Worm (Caenorhabditis elegans) whole organism, L2 larva: Measurements from ENCODE around the gene pqn-70.

Experiments used
- mdl-1 ChIP-seq, 2 experiments: fragments of 150-350 bp in 1 of 2; sonication (generic microtip) in 1 of 2; optimal IDR thresholded peaks; 2 replicates each; lab custom pipeline; 2017; ENCODE audit warnings: missing biosample characterization in 2 of 2, missing genetic modification characterization in 2 of 2
- nhr-12 ChIP-seq: fragments of 150-350 bp; optimal IDR thresholded peaks from 2 replicates; lab custom pipeline; 2014; ENCODE audit warnings: missing biosample characterization, missing genetic modification characterization
- nhr-77 ChIP-seq: fragments of 150-350 bp; optimal IDR thresholded peaks from 2 replicates; lab custom pipeline; 2014; ENCODE audit warnings: missing biosample characterization, missing genetic modification characterization
- snpc-4 ChIP-seq: fragments of 150-350 bp; optimal IDR thresholded peaks from 2 replicates; lab custom pipeline; 2014; ENCODE audit warnings: missing biosample characterization, missing genetic modification characterization
- unc-62 ChIP-seq: fragments of 150-350 bp; optimal IDR thresholded peaks from 2 replicates; lab custom pipeline; 2014; ENCODE audit warnings: missing biosample characterization, missing genetic modification reagents, missing genetic modification characterization

DNA sequence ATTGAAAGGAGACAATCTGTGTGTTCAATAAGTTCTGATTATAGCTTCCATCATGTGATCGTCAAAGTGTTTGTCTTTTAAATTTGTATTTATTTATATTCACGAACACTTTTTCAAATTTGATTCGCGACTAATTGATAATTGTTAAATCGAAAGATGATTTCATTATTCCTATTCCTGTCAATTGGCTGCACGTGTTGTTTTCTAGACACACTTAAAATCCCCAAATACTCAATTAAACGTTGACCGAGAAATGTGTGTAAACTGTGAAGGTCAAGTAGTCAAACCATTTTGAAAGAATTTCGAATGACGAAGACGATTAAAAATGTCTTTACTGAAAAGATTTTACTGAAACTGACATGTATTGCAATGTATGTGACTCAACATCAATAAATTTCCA, 47.6 kb downstream of the pqn-70 start:
- no peak for TF ChIP-seq nhr-12
- no peak for TF ChIP-seq unc-62 (GFP tag; lab: Kevin White, UChicago)
- TF ChIP-seq nhr-77, result no peak
- no peak for TF ChIP-seq snpc-4 (tag; lab: Kevin White, UChicago)
- TF ChIP-seq mdl-1 (tag; optimal IDR thresholded peaks at IDR 0.05; lab: Kevin White, UChicago), result no peak
